Worm (Caenorhabditis elegans): ENCODE results near the gene T04F3.4.

T04F3.4 gene

DNA sequence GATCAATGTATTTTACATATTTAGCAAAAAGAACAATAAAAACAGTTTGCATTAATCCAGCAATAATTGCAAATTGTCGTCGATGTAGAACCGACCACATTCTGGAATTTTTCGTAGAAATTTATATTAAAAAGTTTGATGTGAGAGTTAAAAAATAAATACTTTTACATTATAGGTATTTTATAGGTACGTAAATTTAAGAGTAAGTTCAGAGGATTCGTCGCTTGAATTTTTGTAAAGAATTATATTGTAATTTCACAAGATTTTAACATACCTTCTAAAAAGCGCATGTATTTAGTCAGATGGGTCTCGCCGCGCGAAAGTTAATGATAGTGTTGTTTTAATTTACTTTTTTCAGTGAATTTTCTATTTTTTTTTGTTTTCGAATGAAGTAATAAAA is 32.8 kb downstream of the T04F3.4 start, which contains the start of gene rhr-2:
Gene rhr-2 (minus strand): TSS at position 101 of the 400 bp plus-strand sequence.
- TF ChIP-seq ZK546.5 (tag; optimal IDR thresholded peaks at IDR 0.05) = no peak
- TF ChIP-seq lin-15B (tag; optimal IDR thresholded peaks at IDR 0.05) = no peak
- TF ChIP-seq eor-1 (tag; optimal IDR thresholded peaks at IDR 0.05) = no peak
- TF ChIP-seq unc-39 (tag; optimal IDR thresholded peaks at IDR 0.05) = no peak
- TF ChIP-seq nhr-28 (tag; optimal IDR thresholded peaks at IDR 0.05) = no peak
- no peak for TF ChIP-seq ztf-4 (tag; optimal IDR thresholded peaks at IDR 0.05)
- no peak for TF ChIP-seq pqm-1 (tag; optimal IDR thresholded peaks at IDR 0.05)

DNA sequence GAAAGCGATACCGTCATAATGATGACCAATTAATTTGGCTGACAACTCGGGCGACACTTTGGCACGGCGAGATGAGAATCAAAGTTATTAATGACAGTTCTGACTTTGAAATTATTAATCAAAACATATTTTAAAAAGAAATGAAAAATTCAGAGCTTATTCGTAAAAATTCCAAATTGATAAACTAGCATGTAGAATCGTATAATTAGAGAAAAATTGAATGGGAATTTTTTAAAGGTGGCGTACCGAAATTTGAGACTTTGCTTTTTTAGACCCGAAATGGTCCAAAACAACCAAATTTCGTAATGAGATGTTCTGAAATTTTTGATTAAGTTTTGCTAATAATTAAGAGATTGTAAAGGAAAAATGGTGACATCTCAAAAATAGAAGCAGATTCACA is 36.9 kb downstream of the T04F3.4 start, which contains the start of gene daf-11:
Gene daf-11 (minus strand): TSS at position 101 of the 400 bp plus-strand sequence.
- TF ChIP-seq snpc-4 (tag; optimal IDR thresholded peaks at IDR 0.05) (no peak), nhr-77 (tag; optimal IDR thresholded peaks at IDR 0.05) (no peak), ceh-16 (tag; optimal IDR thresholded peaks at IDR 0.05) (no peak), pha-4 (tag; optimal IDR thresholded peaks at IDR 0.05) (no peak), fkh-10 (GFP tag; optimal IDR thresholded peaks at IDR 0.05) (no peak), pqm-1 (tag; optimal IDR thresholded peaks at IDR 0.05) (no peak), unc-39 (tag; optimal IDR thresholded peaks at IDR 0.05) (no peak), nhr-28 (tag; optimal IDR thresholded peaks at IDR 0.05) (no peak), fos-1 (tag; optimal IDR thresholded peaks at IDR 0.05) (no peak), egl-27 (tag; optimal IDR thresholded peaks at IDR 0.05) (no peak), fkh-2 (tag; optimal IDR thresholded peaks at IDR 0.05) (no peak), elt-1 (tag; optimal IDR thresholded peaks at IDR 0.05) (no peak), ama-1 (optimal IDR thresholded peaks at IDR 0.05) (no peak)

DNA sequence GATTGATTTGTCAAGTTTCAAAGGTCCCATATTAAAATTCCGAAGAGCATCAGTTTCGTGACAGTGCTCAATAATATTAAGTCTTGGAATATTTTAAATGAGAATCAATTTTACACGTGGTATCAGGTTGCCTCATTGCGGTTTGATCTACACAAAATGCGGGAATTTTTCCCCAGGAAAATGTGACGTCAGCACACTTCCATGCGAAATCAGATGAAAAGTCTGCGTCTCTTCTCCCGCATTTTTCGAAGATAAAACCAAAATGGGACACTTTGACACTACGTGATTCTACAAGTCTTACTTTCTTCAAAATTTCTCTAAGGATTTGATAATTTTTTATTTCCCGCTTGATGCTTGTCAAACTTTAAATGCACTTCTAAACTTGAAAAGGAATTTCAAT is 40.0 kb downstream of the T04F3.4 start:
- no peak for TF ChIP-seq ceh-28 (tag; optimal IDR thresholded peaks at IDR 0.05)

DNA sequence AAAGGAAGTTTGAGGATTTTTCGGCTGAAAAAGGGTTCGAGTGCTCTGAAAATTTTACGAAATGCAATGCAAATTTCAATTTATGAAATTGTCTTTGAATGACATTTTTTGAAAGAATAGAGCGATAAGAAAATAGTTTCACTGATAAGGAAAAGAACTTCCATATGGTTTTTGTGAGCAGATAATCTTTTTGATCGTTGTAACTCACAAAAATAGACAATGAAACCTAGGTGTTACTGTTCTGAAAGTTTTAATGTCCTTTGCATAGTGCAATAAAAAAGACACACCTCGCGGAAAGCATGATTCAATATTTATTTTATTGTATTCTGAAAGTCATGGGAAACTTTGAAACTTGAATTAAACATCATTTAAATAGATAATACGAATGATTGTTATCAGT is 45.9 kb downstream of the T04F3.4 start:
- TF ChIP-seq unc-62 (GFP tag; optimal IDR thresholded peaks at IDR 0.05) (no peak), nhr-67 (tag; optimal IDR thresholded peaks at IDR 0.05) (no peak), ceh-28 (tag; optimal IDR thresholded peaks at IDR 0.05) (no peak), tbx-2 (tag; optimal IDR thresholded peaks at IDR 0.05) (no peak), elt-2 (tag; optimal IDR thresholded peaks at IDR 0.05) (peak; percentile 78), ama-1 (optimal IDR thresholded peaks at IDR 0.05) (no peak), mml-1 (tag; optimal IDR thresholded peaks at IDR 0.05) (no peak), jun-1 (tag; optimal IDR thresholded peaks at IDR 0.05) (no peak), nhr-76 (tag; optimal IDR thresholded peaks at IDR 0.05) (no peak), pqm-1 (tag; optimal IDR thresholded peaks at IDR 0.05) (peak; percentile 71), ztf-11 (tag; optimal IDR thresholded peaks at IDR 0.05) (no peak), ceh-16 (tag; optimal IDR thresholded peaks at IDR 0.05) (no peak), skn-1 (tag; optimal IDR thresholded peaks at IDR 0.05) (no peak)

DNA sequence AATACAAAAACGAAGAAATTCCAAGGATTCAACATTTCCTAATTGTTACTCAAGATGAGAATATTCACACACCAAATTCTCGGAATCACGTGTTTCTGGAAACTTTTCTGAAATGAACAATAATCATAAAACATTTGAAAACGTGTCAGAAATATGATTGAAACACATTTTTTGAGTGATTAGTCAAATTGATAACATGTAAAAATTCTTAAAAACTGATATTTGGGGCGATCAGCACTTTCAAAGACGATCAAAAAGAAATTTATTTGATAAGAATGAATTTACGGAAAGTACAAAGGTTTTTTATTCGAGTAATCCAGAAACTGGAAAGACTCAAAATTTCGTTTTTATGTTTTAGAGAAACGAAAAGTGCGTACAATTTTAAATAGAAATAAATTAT is 47.1 kb downstream of the T04F3.4 start, which contains the start of gene tre-3:
Gene tre-3 (minus strand): TSS at position 107 of the 400 bp plus-strand sequence.
- TF ChIP-seq elt-2 (tag; optimal IDR thresholded peaks at IDR 0.05) (peak; percentile 59), fkh-10 (GFP tag; optimal IDR thresholded peaks at IDR 0.05) (no peak), snpc-4 (tag; optimal IDR thresholded peaks at IDR 0.05) (no peak), egl-5 (tag; optimal IDR thresholded peaks at IDR 0.05) (no peak), ceh-9 (tag; optimal IDR thresholded peaks at IDR 0.05) (no peak), pqm-1 (tag; optimal IDR thresholded peaks at IDR 0.05) (peak; percentile 53), nhr-28 (tag; optimal IDR thresholded peaks at IDR 0.05) (no peak), unc-62 (GFP tag; optimal IDR thresholded peaks at IDR 0.05) (no peak), egl-27 (tag; optimal IDR thresholded peaks at IDR 0.05) (no peak), nhr-77 (tag; optimal IDR thresholded peaks at IDR 0.05) (no peak), aly-2 (tag; optimal IDR thresholded peaks at IDR 0.05) (no peak)

All from whole organism, L3 larva.